Fruit fly (Drosophila melanogaster): ENCODE results near the gene Rpn5.
A peak's percentile ranks its signal among the peaks of the same experiment; 100 is the strongest.

Gene Rpn5

DNA sequence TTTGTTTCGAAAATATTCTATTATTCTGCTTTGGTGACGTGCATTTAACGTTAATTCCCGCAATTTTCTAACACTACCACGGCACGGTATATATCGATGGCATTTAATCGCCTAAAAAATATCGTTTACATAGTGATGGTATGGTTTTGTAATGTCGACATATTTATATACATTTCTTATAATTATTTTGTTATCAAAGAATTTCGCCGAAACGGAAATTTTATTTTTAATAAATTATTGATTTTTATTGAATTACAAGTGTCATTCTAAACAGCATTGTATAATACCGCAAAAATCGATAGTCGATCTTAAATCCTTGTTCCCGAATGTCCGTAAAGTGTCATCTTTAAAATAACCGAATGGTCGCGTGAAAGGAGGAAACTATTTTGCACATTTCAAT lies 35.2 kb downstream of the Rpn5 start, which contains the start of the genes Sec20 and dgrn (continued):
- TF ChIP-seq Hand (GFP tag; optimal IDR thresholded peaks at IDR 0.05) (no peak), Sox100B (GFP tag; optimal IDR thresholded peaks at IDR 0.05) (peak; percentile 53), CoRest (tag; optimal IDR thresholded peaks at IDR 0.05) (peak; percentile 82), Eip74EF (GFP tag; optimal IDR thresholded peaks at IDR 0.05) (no peak), Opbp (GFP tag; IDR thresholded peaks at IDR 0.05; ENCODE audit: partially characterized antibody) (peak; percentile 94), CG3065 (GFP tag; optimal IDR thresholded peaks at IDR 0.05) (peak; percentile 42), jumu (GFP tag; optimal IDR thresholded peaks at IDR 0.05) (peak; percentile 23), CG13894 (tag; optimal IDR thresholded peaks at IDR 0.05) (peak; percentile 58), bcd (GFP tag; optimal IDR thresholded peaks at IDR 0.05) (peak; percentile 62), corto (GFP tag; optimal IDR thresholded peaks at IDR 0.05) (peak; percentile 63), salm (tag; optimal IDR thresholded peaks at IDR 0.05) (no peak), Pdp1 (GFP tag; optimal IDR thresholded peaks at IDR 0.05) (peak; percentile 20 to 87), H15 (GFP tag; IDR thresholded peaks at IDR 0.05) (no peak; the same call in 2 of the 3 replicates), dmrt99B (tag; optimal IDR thresholded peaks at IDR 0.05) (no peak), cwo (GFP tag; optimal IDR thresholded peaks at IDR 0.05) (peak; percentile 31), Aef1 (GFP tag; IDR thresholded peaks at IDR 0.05) (peak; percentile 52; the same call in 2 of the 3 replicates), wdn (GFP tag; IDR thresholded peaks at IDR 0.05) (no peak), Ravus (GFP tag; IDR thresholded peaks at IDR 0.05) (no peak), Xrp1 (GFP tag; IDR thresholded peaks at IDR 0.05) (peak; percentile 73), CG17612 (GFP tag; IDR thresholded peaks at IDR 0.05) (no peak), CG13123 (GFP tag; optimal IDR thresholded peaks at IDR 0.05) (peak; percentile 48), CG1529 (GFP tag; optimal IDR thresholded peaks at IDR 0.05) (no peak), HmgD (GFP tag; optimal IDR thresholded peaks at IDR 0.05) (no peak), CG4328 (GFP tag; optimal IDR thresholded peaks at IDR 0.05) (peak; percentile 46), CG1024 (GFP tag; IDR thresholded peaks at IDR 0.05) (no peak), gsb-n (tag; optimal IDR thresholded peaks at IDR 0.05) (no peak), Oaz (GFP tag; IDR thresholded peaks at IDR 0.05) (no peak), tx (GFP tag; optimal IDR thresholded peaks at IDR 0.05) (no peak), CG10431 (GFP tag; optimal IDR thresholded peaks at IDR 0.05) (no peak), tgo (GFP tag; IDR thresholded peaks at IDR 0.05) (peak; percentile 51), vvl (GFP tag; IDR thresholded peaks at IDR 0.05) (no peak; the same call in none of the 2 replicates), rib (GFP tag; IDR thresholded peaks at IDR 0.05) (no peak), CG17186 (GFP tag; optimal IDR thresholded peaks at IDR 0.05) (peak; percentile 28), CG34376 (GFP tag; optimal IDR thresholded peaks at IDR 0.05) (peak; percentile 1), CG12104 (GFP tag; optimal IDR thresholded peaks at IDR 0.05) (peak; percentile 38), bowl (GFP tag; IDR thresholded peaks at IDR 0.05) (no peak), knrl (GFP tag; IDR thresholded peaks at IDR 0.05; ENCODE audit: partially characterized antibody) (peak; percentile 97), insv (GFP tag; optimal IDR thresholded peaks at IDR 0.05) (peak in 1 of 2 experiments; percentile 44), CG32772 (GFP tag; IDR thresholded peaks at IDR 0.05) (peak; percentile 50; the same call in 1 of the 2 replicates), Doc2 (GFP tag; IDR thresholded peaks at IDR 0.05) (no peak), btn (GFP tag; optimal IDR thresholded peaks at IDR 0.05) (no peak), bab2 (GFP tag; optimal IDR thresholded peaks at IDR 0.05) (peak; percentile 21), Dfd (GFP tag; optimal IDR thresholded peaks at IDR 0.05) (no peak), CG14965 (GFP tag; optimal IDR thresholded peaks at IDR 0.05; ENCODE audit: borderline replicate concordance) (no peak), B-H2 (GFP tag; optimal IDR thresholded peaks at IDR 0.05) (peak; percentile 81), CG32767 (GFP tag; IDR thresholded peaks at IDR 0.05) (peak; percentile 55; the same call in 1 of the 2 replicates), CG4617 (GFP tag; optimal IDR thresholded peaks at IDR 0.05; ENCODE audit: borderline replicate concordance) (peak; percentile 96), CG13624 (GFP tag; optimal IDR thresholded peaks at IDR 0.05) (peak; percentile 25), sqz (GFP tag; optimal IDR thresholded peaks at IDR 0.05) (peak; percentile 15), ems (GFP tag; optimal IDR thresholded peaks at IDR 0.05) (peak; percentile 59), gsb (GFP tag; IDR thresholded peaks at IDR 0.05) (no peak)

All from whole organism, embryonic.